Fruit fly (Drosophila melanogaster): ENCODE measurements around the gene CG11263.

DNA sequence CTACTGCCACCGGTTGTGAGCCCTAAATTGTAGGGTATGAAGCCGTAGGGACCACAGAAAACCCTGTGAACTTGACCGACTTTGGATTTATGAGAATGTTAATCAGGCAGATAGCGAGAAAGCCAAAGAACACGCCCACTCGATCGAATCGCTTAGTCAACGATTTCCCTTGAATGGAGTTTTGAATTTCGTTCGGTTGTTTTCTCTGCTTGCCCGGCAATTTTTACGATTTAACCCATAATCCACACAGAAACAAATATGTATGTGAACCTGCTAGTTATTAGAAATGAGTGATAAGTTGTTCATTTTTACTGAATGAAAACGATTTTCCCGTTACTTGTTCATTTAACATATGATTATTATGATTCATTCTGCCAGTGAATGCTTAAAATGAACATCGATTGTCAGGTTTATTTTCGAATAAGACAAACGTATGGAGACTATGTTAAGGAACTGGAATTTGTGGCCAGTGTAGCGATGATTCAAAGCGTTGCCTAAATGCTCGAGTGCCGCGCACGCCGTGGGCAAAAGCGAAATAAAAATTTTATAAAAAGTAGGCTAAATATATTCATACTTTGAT, 23.5 kb downstream of the CG11263 start:
- TF ChIP-seq CG8159 (tag; optimal IDR thresholded peaks at IDR 0.05): peak; percentile 28
- no peak for TF ChIP-seq EcR (GFP tag; optimal IDR thresholded peaks at IDR 0.05)
- TF ChIP-seq CG15710 (tag; optimal IDR thresholded peaks at IDR 0.05): peak; percentile 7

All from whole organism, pupa.